Fruit fly (Drosophila melanogaster) whole organism, embryonic: Measurements from ENCODE around the gene XRCC1.

Experiments used
- CG10462 ChIP-seq: fragments of 200-800 bp; sonication (Bioruptor generic); optimal IDR thresholded peaks from 2 replicates; lab custom pipeline; 2016; ENCODE audit warnings: missing biosample characterization, missing genetic modification characterization
- CG14667 ChIP-seq: fragments of 200-800 bp; sonication (Bioruptor generic); IDR thresholded peaks from 2 replicates; pipeline ENCODE4 v1.3.6; 2022; ENCODE audit warnings: missing biosample characterization, missing genetic modification characterization
- CG18262 ChIP-seq: fragments of 200-800 bp; optimal IDR thresholded peaks from 3 replicates; lab custom pipeline; 2019; ENCODE audit warnings: missing biosample characterization, mild to moderate bottlenecking, missing genetic modification characterization, moderate library complexity
- Elba2 ChIP-seq: fragments of 200-800 bp; sonication (Bioruptor generic); optimal IDR thresholded peaks from 3 replicates; lab custom pipeline; 2016; ENCODE audit warnings: missing biosample characterization, missing genetic modification characterization
- Gug ChIP-seq: fragments of 200-800 bp; sonication (Bioruptor generic); IDR thresholded peaks from 4 replicates; pipeline ENCODE4 v1.3.6; 2022; ENCODE audit warnings: missing biosample characterization, missing genetic modification characterization
- HLHmδ ChIP-seq: fragments of 200-800 bp; sonication (Bioruptor generic); optimal IDR thresholded peaks from 2 replicates; lab custom pipeline; 2018; ENCODE audit warnings: missing biosample characterization, mild to moderate bottlenecking, missing genetic modification characterization, moderate library complexity
- Opbp ChIP-seq: fragments of 200-800 bp; sonication (Bioruptor generic); IDR thresholded peaks from 3 replicates; pipeline ENCODE4 v1.3.6; 2022; ENCODE audit warnings: missing biosample characterization, missing genetic modification characterization; ENCODE audit not compliant: partially characterized antibody
- ci ChIP-seq: fragments of 200-800 bp; sonication (Bioruptor generic); IDR thresholded peaks from 3 replicates; pipeline ENCODE4 v1.3.6; 2022; ENCODE audit warnings: missing biosample characterization, missing genetic modification characterization
- h ChIP-seq: fragments of >200 bp; optimal IDR thresholded peaks from 2 replicates; lab custom pipeline; 2017
- nom ChIP-seq: fragments of 200-800 bp; sonication (Bioruptor generic); optimal IDR thresholded peaks from 2 replicates; lab custom pipeline; 2017; ENCODE audit warnings: missing biosample characterization, missing genetic modification characterization, mild to moderate bottlenecking, moderate library complexity, missing genetic modification reagents

DNA sequence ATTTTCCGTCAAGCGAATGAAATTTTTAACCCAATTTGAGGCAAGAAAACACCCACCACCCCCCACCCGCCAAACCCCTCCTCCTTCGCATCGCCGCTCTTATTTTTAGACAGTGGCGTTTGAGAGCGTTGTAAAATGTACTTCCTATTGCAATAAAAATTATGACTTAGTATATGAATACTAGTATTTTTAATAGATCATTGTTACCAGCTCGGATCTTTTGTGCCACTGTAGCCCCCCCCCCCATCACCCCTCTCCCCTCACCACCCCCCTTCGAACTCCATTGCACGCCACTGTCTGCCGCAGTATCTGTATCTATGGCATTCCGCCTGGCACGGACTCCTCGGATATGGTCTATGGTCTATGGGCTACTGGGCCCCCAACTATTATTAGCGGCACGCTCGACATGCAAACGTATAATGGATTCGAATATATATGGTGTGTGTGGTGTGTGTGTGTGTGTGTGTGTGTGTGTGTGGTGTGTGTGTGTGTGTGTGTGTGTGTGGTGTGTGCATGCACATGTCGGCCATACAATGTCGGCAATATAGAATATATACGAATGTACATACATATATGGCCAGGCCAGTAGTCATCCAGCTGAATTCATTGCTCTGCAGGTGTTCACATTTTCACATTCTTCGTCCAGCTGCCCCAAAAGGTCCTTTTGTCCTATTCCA is 20.4 kb downstream of the XRCC1 start:
- TF ChIP-seq CG14667 (0 out of 2 replicates have a peak, but pooled peaks have one; percentile 13), ci (GFP tag; lab: Robert Waterston, UW) (peak; percentile 51; the same call in 1 of the 3 replicates), Opbp (no peak), CG10462 (GFP tag; lab: Kevin White, UChicago) (no peak), HLHmδ (GFP tag; lab: Kevin White, UChicago) (no peak), nom (GFP tag; lab: Kevin White, UChicago) (no peak), Elba2 (no peak), h (lab: Kevin White, UChicago) (no peak), CG18262 (no peak), Gug (GFP tag; lab: Robert Waterston, UW) (peak; percentile 41; the same call in 1 of the 4 replicates)
